Fruit fly (Drosophila melanogaster) whole organism, wandering third instar larva: Measurements from ENCODE around the gene CG12680.
A peak's percentile ranks its signal among the peaks of the same experiment; 100 is the strongest.

Experiments
- Abd-B ChIP-seq: fragments of >200 bp; optimal IDR thresholded peaks from 2 replicates; lab custom pipeline; 2017; ENCODE audit warnings: missing biosample characterization, missing genetic modification characterization
- CG32264 ChIP-seq: fragments of 200-800 bp; sonication (Bioruptor generic); optimal IDR thresholded peaks from 2 replicates; lab custom pipeline; 2016; ENCODE audit warnings: missing biosample characterization, missing genetic modification characterization
- CG9705 ChIP-seq: fragments of 200-800 bp; sonication (Bioruptor generic); optimal IDR thresholded peaks from 2 replicates; lab custom pipeline; 2018; ENCODE audit warnings: missing biosample characterization, mild to moderate bottlenecking, missing genetic modification characterization
- CrebA ChIP-seq: fragments of 200-800 bp; sonication (Bioruptor generic); optimal IDR thresholded peaks from 2 replicates; lab custom pipeline; 2016; ENCODE audit warnings: missing biosample characterization, mild to moderate bottlenecking, missing genetic modification characterization, borderline replicate concordance
- Dfd ChIP-seq: fragments of >200 bp; optimal IDR thresholded peaks from 2 replicates; lab custom pipeline; 2017; ENCODE audit warnings: missing biosample characterization, missing genetic modification characterization
- Dif ChIP-seq: fragments of 200-275, 200-300 bp; sonication (Bioruptor generic); optimal IDR thresholded peaks from 2 replicates; lab custom pipeline; 2018; ENCODE audit warnings: missing biosample characterization, missing genetic modification characterization; ENCODE audit not compliant: partially characterized antibody
- GATAd ChIP-seq: sonication (Bioruptor generic); optimal IDR thresholded peaks from 2 replicates; lab custom pipeline; 2016; ENCODE audit warnings: missing biosample characterization, missing genetic modification characterization
- HLH106 ChIP-seq: fragments of 200-800 bp; optimal IDR thresholded peaks from 3 replicates; lab custom pipeline; 2019; ENCODE audit warnings: missing biosample characterization, mild to moderate bottlenecking, missing genetic modification characterization, moderate library complexity
- Hnf4 ChIP-seq: fragments of 200-800 bp; sonication (Bioruptor generic); optimal IDR thresholded peaks from 2 replicates; lab custom pipeline; 2016; ENCODE audit warnings: missing biosample characterization, mild to moderate bottlenecking, missing genetic modification characterization
- Hr78 ChIP-seq: fragments of >200 bp; optimal IDR thresholded peaks from 2 replicates; lab custom pipeline; 2017; ENCODE audit warnings: missing biosample characterization, missing genetic modification characterization
- Hr83 ChIP-seq: fragments of 200-300 bp; sonication (Bioruptor generic); optimal IDR thresholded peaks from 2 replicates; lab custom pipeline; 2016; ENCODE audit warnings: missing biosample characterization, mild to moderate bottlenecking, missing genetic modification characterization, moderate library complexity; ENCODE audit not compliant: poor library complexity, severe bottlenecking
- Jra ChIP-seq: sonication (Bioruptor generic); optimal IDR thresholded peaks from 2 replicates; lab custom pipeline; 2016; ENCODE audit warnings: missing biosample characterization, missing genetic modification characterization
- Mio ChIP-seq: sonication (Bioruptor generic); optimal IDR thresholded peaks from 2 replicates; lab custom pipeline; 2016; ENCODE audit warnings: missing biosample characterization, missing genetic modification characterization
- Myc ChIP-seq: fragments of >200 bp; optimal IDR thresholded peaks from 2 replicates; lab custom pipeline; 2017
- N ChIP-seq: fragments of >200 bp; optimal IDR thresholded peaks from 2 replicates; lab custom pipeline; 2018; ENCODE audit warnings: missing biosample characterization, missing external identifiers, missing genetic modification characterization
- OdsH ChIP-seq: fragments of 200-800 bp; sonication (Bioruptor generic); optimal IDR thresholded peaks from 2 replicates; lab custom pipeline; 2016; ENCODE audit warnings: missing biosample characterization, mild to moderate bottlenecking, missing genetic modification characterization
- Rel ChIP-seq, 2 experiments: fragments of 200-800 bp; sonication (Bioruptor generic) in 1 of 2; optimal IDR thresholded peaks; 2 replicates in 1 of 2; 3 replicates in 1 of 2; lab custom pipeline; 2016 to 2019; ENCODE audit warnings: mild to moderate bottlenecking in 2 of 2, missing biosample characterization in 2 of 2, missing genetic modification characterization in 2 of 2, moderate library complexity in 1 of 2
- Sp1 ChIP-seq: fragments of 200-800 bp; sonication (Bioruptor generic); optimal IDR thresholded peaks from 3 replicates; lab custom pipeline; 2019; ENCODE audit warnings: missing biosample characterization, mild to moderate bottlenecking, missing genetic modification characterization, moderate library complexity
- Vsx2 ChIP-seq: fragments of 200-300, 225-300 bp; sonication (Bioruptor generic); optimal IDR thresholded peaks from 2 replicates; lab custom pipeline; 2018; ENCODE audit warnings: missing biosample characterization, missing genetic modification characterization; ENCODE audit not compliant: partially characterized antibody
- br ChIP-seq: fragments of 200-800 bp; sonication (Bioruptor generic); optimal IDR thresholded peaks from 2 replicates; lab custom pipeline; 2016; ENCODE audit warnings: missing biosample characterization, missing genetic modification characterization
- brk ChIP-seq: fragments of 200-800 bp; sonication (Bioruptor generic); optimal IDR thresholded peaks from 2 replicates; lab custom pipeline; 2016; ENCODE audit warnings: missing biosample characterization, mild to moderate bottlenecking, missing genetic modification characterization
- dl ChIP-seq, 2 experiments: fragments of 175-275, 200-275 bp in 1 of 2; fragments of 200-275 bp in 1 of 2; sonication (Bioruptor generic); optimal IDR thresholded peaks; lab custom pipeline; 2018; ENCODE audit warnings: mild to moderate bottlenecking in 2 of 2, missing biosample characterization in 2 of 2, missing genetic modification characterization in 2 of 2, moderate library complexity in 2 of 2; ENCODE audit not compliant: partially characterized antibody in 2 of 2, insufficient read depth in 1 of 2
- dmrt93B ChIP-seq: fragments of 200-800 bp; sonication (Bioruptor generic); optimal IDR thresholded peaks from 2 replicates; lab custom pipeline; 2018; ENCODE audit warnings: missing biosample characterization, mild to moderate bottlenecking, missing genetic modification characterization
- dsf ChIP-seq: sonication (Bioruptor generic); optimal IDR thresholded peaks from 2 replicates; lab custom pipeline; 2016; ENCODE audit warnings: missing biosample characterization, missing genetic modification characterization, borderline replicate concordance
- ey ChIP-seq: fragments of 200-800 bp; sonication (Bioruptor generic); optimal IDR thresholded peaks from 2 replicates; lab custom pipeline; 2016; ENCODE audit warnings: missing biosample characterization, missing genetic modification characterization
- foxo ChIP-seq, 2 experiments: fragments of 200-800 bp; sonication (Bioruptor generic); optimal IDR thresholded peaks; 2 replicates in 1 of 2; 3 replicates in 1 of 2; lab custom pipeline; 2016 to 2017; ENCODE audit warnings: missing biosample characterization in 2 of 2, missing genetic modification characterization in 2 of 2
- fru ChIP-seq: fragments of 200-800 bp; sonication (Bioruptor generic); optimal IDR thresholded peaks from 3 replicates; lab custom pipeline; 2016; ENCODE audit warnings: missing biosample characterization, mild to moderate bottlenecking, missing genetic modification characterization
- h ChIP-seq: fragments of 200-800 bp; sonication (Bioruptor generic); optimal IDR thresholded peaks from 3 replicates; lab custom pipeline; 2016; ENCODE audit warnings: missing biosample characterization, mild to moderate bottlenecking, missing genetic modification characterization
- jim ChIP-seq: fragments of 175-275, 200-325 bp; sonication (Bioruptor generic); optimal IDR thresholded peaks from 2 replicates; lab custom pipeline; 2016; ENCODE audit warnings: missing biosample characterization, mild to moderate bottlenecking, missing genetic modification characterization
- lola ChIP-seq: fragments of >200 bp; optimal IDR thresholded peaks from 2 replicates; lab custom pipeline; 2017; ENCODE audit warnings: missing biosample characterization, missing genetic modification characterization
- pan ChIP-seq: fragments of >200 bp; optimal IDR thresholded peaks from 2 replicates; lab custom pipeline; 2017
- psq ChIP-seq: fragments of 200-800 bp; sonication (Bioruptor generic); optimal IDR thresholded peaks from 3 replicates; lab custom pipeline; 2017; ENCODE audit warnings: missing biosample characterization, mild to moderate bottlenecking, missing genetic modification characterization, moderate library complexity
- rgr ChIP-seq: fragments of 200-800 bp; sonication (Bioruptor generic); optimal IDR thresholded peaks from 3 replicates; lab custom pipeline; 2016; ENCODE audit warnings: missing biosample characterization, mild to moderate bottlenecking, missing genetic modification characterization
- sage ChIP-seq: fragments of 200-800 bp; sonication (Bioruptor generic); optimal IDR thresholded peaks from 2 replicates; lab custom pipeline; 2016; ENCODE audit warnings: missing biosample characterization, mild to moderate bottlenecking, missing genetic modification characterization
- sv ChIP-seq: fragments of 200-800 bp; sonication (Bioruptor generic); optimal IDR thresholded peaks from 3 replicates; lab custom pipeline; 2016; ENCODE audit warnings: missing biosample characterization, missing genetic modification characterization
- tai ChIP-seq: sonication (Bioruptor generic); optimal IDR thresholded peaks from 2 replicates; lab custom pipeline; 2016; ENCODE audit warnings: missing biosample characterization, missing genetic modification characterization
- usp ChIP-seq: fragments of >200 bp; optimal IDR thresholded peaks from 2 replicates; lab custom pipeline; 2017; ENCODE audit warnings: missing biosample characterization, missing genetic modification characterization
- woc ChIP-seq: sonication (Bioruptor generic); optimal IDR thresholded peaks from 2 replicates; lab custom pipeline; 2016; ENCODE audit warnings: missing biosample characterization, mild to moderate bottlenecking, missing genetic modification characterization

The CG12680 gene

DNA sequence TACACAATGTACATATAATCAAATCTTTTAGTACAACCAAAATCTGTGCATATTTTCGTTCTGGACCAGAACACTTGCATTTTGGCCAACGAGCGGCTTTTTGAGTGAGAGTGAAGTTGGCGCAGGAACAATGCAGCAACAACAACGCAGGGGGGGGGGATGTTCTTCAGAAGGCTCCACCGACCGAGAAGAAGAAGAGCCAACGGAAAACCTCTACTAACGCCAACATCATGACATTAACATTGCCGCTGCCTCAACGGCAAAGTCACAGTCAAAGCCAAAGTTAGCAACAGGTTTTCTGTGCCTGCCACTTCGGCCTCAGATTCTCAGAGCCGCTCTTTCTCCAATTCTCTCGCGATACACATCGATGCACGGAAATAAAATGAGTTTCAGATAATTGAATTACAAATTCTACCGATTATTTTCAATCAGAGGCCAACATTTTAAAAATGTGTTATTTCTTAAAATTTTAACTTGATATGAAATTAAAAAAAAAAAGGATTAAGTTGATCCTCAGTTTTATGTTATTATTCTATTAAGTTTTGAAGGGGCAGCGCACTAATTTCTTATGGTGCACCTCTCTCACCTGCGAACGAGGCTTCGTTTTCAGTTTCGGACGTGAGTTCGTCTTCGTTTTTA, 49.1 kb downstream of the CG12680 start:
- TF ChIP-seq CG9705 (GFP tag; lab: Kevin White, UChicago), result peak; percentile 80
- no peak for TF ChIP-seq Abd-B
- TF ChIP-seq Mio, result no peak
- peak; percentile 71 for TF ChIP-seq sv (GFP tag; lab: Kevin White, UChicago)
- TF ChIP-seq HLH106 (tag; lab: Kevin White, UChicago), result peak; percentile 88
- TF ChIP-seq foxo (GFP tag; optimal IDR thresholded peaks at IDR 0.05; lab: Kevin White, UChicago), result peak; percentile 61 to 93
- no peak for TF ChIP-seq N (GFP tag; lab: Kevin White, UChicago)
- TF ChIP-seq sage (GFP tag; lab: Kevin White, UChicago), result peak; percentile 82
- peak; percentile 88 for TF ChIP-seq brk (GFP tag; lab: Kevin White, UChicago)
- peak; percentile 67 for TF ChIP-seq tai (GFP tag; lab: Kevin White, UChicago)
- TF ChIP-seq psq (GFP tag; lab: Kevin White, UChicago), result peak; percentile 86
- peak; percentile 94 for TF ChIP-seq Sp1 (GFP tag; lab: Kevin White, UChicago)
- peak; percentile 94 for TF ChIP-seq h
- no peak for TF ChIP-seq usp (GFP tag; lab: Kevin White, UChicago)
- no peak for TF ChIP-seq Vsx2
- TF ChIP-seq Hr78 (GFP tag; lab: Kevin White, UChicago), result no peak
- TF ChIP-seq br (GFP tag; lab: Kevin White, UChicago), result peak; percentile 91
- TF ChIP-seq rgr (GFP tag; lab: Kevin White, UChicago), result peak; percentile 90
- TF ChIP-seq GATAd (GFP tag; lab: Kevin White, UChicago), result no peak
- peak; percentile 51 for TF ChIP-seq CG32264 (GFP tag; lab: Kevin White, UChicago)
- peak; percentile 90 for TF ChIP-seq OdsH (GFP tag; lab: Kevin White, UChicago)
- peak; percentile 81 for TF ChIP-seq dmrt93B (GFP tag; lab: Kevin White, UChicago)
- peak; percentile 63 for TF ChIP-seq dsf
- peak; percentile 63 for TF ChIP-seq CrebA (GFP tag; lab: Kevin White, UChicago)
- peak; percentile 91 for TF ChIP-seq woc (GFP tag; lab: Kevin White, UChicago)
- no peak for TF ChIP-seq lola
- TF ChIP-seq Dfd (GFP tag; lab: Kevin White, UChicago), result peak; percentile 51
- TF ChIP-seq ey (GFP tag; lab: Kevin White, UChicago), result peak; percentile 93
- TF ChIP-seq dl (GFP tag; optimal IDR thresholded peaks at IDR 0.05; lab: Kevin White, UChicago; ENCODE audit: insufficient read depth in 1 of 2, partially characterized antibody in 2 of 2), result no peak
- no peak for TF ChIP-seq Hr83
- peak; percentile 95 for TF ChIP-seq fru (GFP tag; lab: Kevin White, UChicago)
- no peak for TF ChIP-seq jim (GFP tag; lab: Kevin White, UChicago)
- peak; percentile 35 for TF ChIP-seq Rel (GFP tag; optimal IDR thresholded peaks at IDR 0.05; lab: Kevin White, UChicago)
- TF ChIP-seq Rel (tag; optimal IDR thresholded peaks at IDR 0.05; lab: Kevin White, UChicago), result peak; percentile 54
- no peak for TF ChIP-seq Myc (lab: Kevin White, UChicago)
- peak; percentile 2 for TF ChIP-seq Dif
- peak; percentile 89 for TF ChIP-seq Hnf4 (GFP tag; lab: Kevin White, UChicago)
- no peak for TF ChIP-seq pan (lab: Kevin White, UChicago)
- TF ChIP-seq Jra (GFP tag; lab: Kevin White, UChicago), result peak; percentile 75

DNA sequence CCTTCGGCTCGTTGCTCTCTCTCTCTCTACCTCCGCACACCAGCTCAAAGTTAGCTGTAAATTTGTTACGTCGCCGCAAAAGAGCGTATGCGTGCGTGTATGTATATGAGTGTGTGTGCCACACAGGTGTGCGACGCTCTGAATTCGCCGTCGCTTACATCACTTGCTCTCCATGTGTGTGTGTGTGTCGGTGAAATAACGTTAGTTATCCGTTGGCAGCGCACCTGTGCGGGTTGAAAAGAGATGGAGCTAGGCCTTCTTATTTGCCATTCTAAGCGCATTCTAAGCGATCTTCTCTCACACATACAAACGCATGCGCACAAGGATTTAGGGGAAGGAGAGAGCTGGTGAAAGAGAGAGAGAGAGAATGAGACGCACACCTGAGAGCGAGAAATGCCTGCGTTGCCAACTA, 49.7 kb downstream of the CG12680 start:
- TF ChIP-seq Abd-B (no peak), HLH106 (tag; lab: Kevin White, UChicago) (no peak), N (GFP tag; lab: Kevin White, UChicago) (no peak), sage (GFP tag; lab: Kevin White, UChicago) (no peak), Dif (peak; percentile 28), Myc (lab: Kevin White, UChicago) (no peak), pan (lab: Kevin White, UChicago) (no peak), brk (GFP tag; lab: Kevin White, UChicago) (no peak), dsf (no peak), Mio (no peak), CG9705 (GFP tag; lab: Kevin White, UChicago) (no peak), dmrt93B (GFP tag; lab: Kevin White, UChicago) (no peak), fru (GFP tag; lab: Kevin White, UChicago) (peak; percentile 61), Hr83 (peak; percentile 15), h (peak; percentile 10)
